In genomic region chrX:11819241-11819862, dm6 we compare ENCODE assay signal across 5 fruit fly cellular contexts.
TF ChIP-seq lines count a peak whose summit lies in the region.

No protein-coding gene starts in this region.

- TF ChIP-seq CTCF in whole organism, embryonic (GFP tag; optimal IDR thresholded peaks at IDR 0.05; lab: Kevin White, UChicago) = no peak

TF ChIP-seq in whole organism, adult, 20 proteins besides CTCF, POLR2A, EP300 and RAD21 (continues in another document):
- TF ChIP-seq CG14711 (tag; optimal IDR thresholded peaks at IDR 0.05; lab: Kevin White, UChicago) (peak; percentile 62), Hr96 (GFP tag; optimal IDR thresholded peaks at IDR 0.05; lab: Kevin White, UChicago) (no peak), cnc (optimal IDR thresholded peaks at IDR 0.05; lab: Kevin White, UChicago) (no peak), Crg-1 (GFP tag; optimal IDR thresholded peaks at IDR 0.05; lab: Kevin White, UChicago) (no peak), CG5204 (GFP tag; optimal IDR thresholded peaks at IDR 0.05; lab: Kevin White, UChicago) (no peak), CG7101 (tag; optimal IDR thresholded peaks at IDR 0.05; lab: Kevin White, UChicago) (peak; percentile 32), kay (GFP tag; lab: Kevin White, UChicago; ENCODE audit: borderline replicate concordance) (peak; percentile 49), Mnt (GFP tag; optimal IDR thresholded peaks at IDR 0.05; lab: Kevin White, UChicago) (peak; percentile 35), CG33017 (tag; optimal IDR thresholded peaks at IDR 0.05; lab: Kevin White, UChicago) (peak; percentile 53), tj (GFP tag; optimal IDR thresholded peaks at IDR 0.05; lab: Kevin White, UChicago) (no peak), cic (GFP tag; optimal IDR thresholded peaks at IDR 0.05; lab: Kevin White, UChicago) (peak; percentile 47), CG12768 (GFP tag; optimal IDR thresholded peaks at IDR 0.05; lab: Kevin White, UChicago) (peak; percentile 3), CG11617 (GFP tag; optimal IDR thresholded peaks at IDR 0.05; lab: Kevin White, UChicago) (no peak), CG7045 (GFP tag; optimal IDR thresholded peaks at IDR 0.05; lab: Kevin White, UChicago) (peak; percentile 6), CG1620 (GFP tag; optimal IDR thresholded peaks at IDR 0.05; lab: Kevin White, UChicago) (no peak), ovo (GFP tag; optimal IDR thresholded peaks at IDR 0.05; lab: Kevin White, UChicago) (peak; percentile 15), Clk (GFP tag; optimal IDR thresholded peaks at IDR 0.05; lab: Kevin White, UChicago) (no peak), toe (GFP tag; optimal IDR thresholded peaks at IDR 0.05; lab: Kevin White, UChicago) (no peak), bab1 (GFP tag; optimal IDR thresholded peaks at IDR 0.05; lab: Kevin White, UChicago) (no peak)

TF ChIP-seq in whole organism, embryonic, 481 proteins besides CTCF, POLR2A, EP300 and RAD21 (continues in another document):
- TF ChIP-seq Mes4 (GFP tag; optimal IDR thresholded peaks at IDR 0.05; lab: Kevin White, UChicago) = no peak
- TF ChIP-seq lbe (GFP tag; optimal IDR thresholded peaks at IDR 0.05; lab: Kevin White, UChicago) = no peak
- TF ChIP-seq Atf3 (GFP tag; optimal IDR thresholded peaks at IDR 0.05; lab: Kevin White, UChicago) = no peak
- TF ChIP-seq slou (GFP tag; optimal IDR thresholded peaks at IDR 0.05; lab: Kevin White, UChicago) = no peak
- no peak for TF ChIP-seq rib (GFP tag; IDR thresholded peaks at IDR 0.05; lab: Robert Waterston, UW)
- TF ChIP-seq CG9437 (GFP tag; optimal IDR thresholded peaks at IDR 0.05; lab: Kevin White, UChicago) = no peak
- TF ChIP-seq sug (tag; optimal IDR thresholded peaks at IDR 0.05; lab: Kevin White, UChicago) = peak; percentile 22
- TF ChIP-seq CG30403 (GFP tag; optimal IDR thresholded peaks at IDR 0.05; lab: Kevin White, UChicago) = no peak
- peak; percentile 62 for TF ChIP-seq mirr (GFP tag; optimal IDR thresholded peaks at IDR 0.05; lab: Kevin White, UChicago)
- no peak for TF ChIP-seq Lpt (GFP tag; optimal IDR thresholded peaks at IDR 0.05; lab: Kevin White, UChicago)
- peak; percentile 58 for TF ChIP-seq grau (tag; optimal IDR thresholded peaks at IDR 0.05; lab: Kevin White, UChicago)
- TF ChIP-seq unpg (GFP tag; optimal IDR thresholded peaks at IDR 0.05; lab: Kevin White, UChicago) = no peak
- TF ChIP-seq Drgx (GFP tag; IDR thresholded peaks at IDR 0.05; lab: Robert Waterston, UW) = 0 out of 2 replicates have a peak, but pooled peaks have one; percentile 17
- TF ChIP-seq CoRest (tag; optimal IDR thresholded peaks at IDR 0.05; lab: Kevin White, UChicago) = no peak
- TF ChIP-seq CG31388 (GFP tag; optimal IDR thresholded peaks at IDR 0.05; lab: Kevin White, UChicago) = no peak
- no peak for TF ChIP-seq disco-r (GFP tag; optimal IDR thresholded peaks at IDR 0.05; lab: Kevin White, UChicago)
- TF ChIP-seq usp (GFP tag; optimal IDR thresholded peaks at IDR 0.05; lab: Kevin White, UChicago) = no peak
- TF ChIP-seq CG8944 (GFP tag; optimal IDR thresholded peaks at IDR 0.05; lab: Kevin White, UChicago) = no peak
- no peak for TF ChIP-seq mam (GFP tag; optimal IDR thresholded peaks at IDR 0.05; lab: Kevin White, UChicago)
- TF ChIP-seq Med (GFP tag; lab: Kevin White, UChicago) = peak; percentile 52

TF ChIP-seq in whole organism, prepupa, 60 proteins besides CTCF, POLR2A, EP300 and RAD21 (continues in another document):
- TF ChIP-seq svp (GFP tag; lab: Kevin White, UChicago) = peak; percentile 90
- no peak for TF ChIP-seq esn (GFP tag; optimal IDR thresholded peaks at IDR 0.05; lab: Kevin White, UChicago)
- TF ChIP-seq Sox15 (GFP tag; optimal IDR thresholded peaks at IDR 0.05; lab: Kevin White, UChicago) = no peak
- no peak for TF ChIP-seq CG4318 (GFP tag; optimal IDR thresholded peaks at IDR 0.05; lab: Kevin White, UChicago)
- TF ChIP-seq CG3919 (GFP tag; optimal IDR thresholded peaks at IDR 0.05; lab: Kevin White, UChicago) = peak; percentile 1
- peak; percentile 41; the same call in 1 of the 3 replicates for TF ChIP-seq CG8119 (GFP tag; IDR thresholded peaks at IDR 0.05; lab: Robert Waterston, UW)
- TF ChIP-seq CG1621 (tag; optimal IDR thresholded peaks at IDR 0.05; lab: Kevin White, UChicago) = no peak
- TF ChIP-seq fd85E (GFP tag; optimal IDR thresholded peaks at IDR 0.05; lab: Kevin White, UChicago) = no peak
- peak; percentile 84 for TF ChIP-seq Sox14 (GFP tag; optimal IDR thresholded peaks at IDR 0.05; lab: Kevin White, UChicago)
- no peak for TF ChIP-seq Hr39 (GFP tag; optimal IDR thresholded peaks at IDR 0.05; lab: Kevin White, UChicago)
- peak; percentile 0 for TF ChIP-seq pdm3 (GFP tag; optimal IDR thresholded peaks at IDR 0.05; lab: Kevin White, UChicago)
- no peak for TF ChIP-seq CG8319 (GFP tag; optimal IDR thresholded peaks at IDR 0.05; lab: Kevin White, UChicago)
- TF ChIP-seq CG32006 (GFP tag; optimal IDR thresholded peaks at IDR 0.05; lab: Kevin White, UChicago) = peak; percentile 43
- 0 out of 2 replicates have a peak, but pooled peaks have one; percentile 41 for TF ChIP-seq CG11294 (GFP tag; IDR thresholded peaks at IDR 0.05; lab: Robert Waterston, UW)
- TF ChIP-seq CG6163 (GFP tag; IDR thresholded peaks at IDR 0.05; lab: Robert Waterston, UW) = peak; percentile 38; the same call in 1 of the 3 replicates
- no peak for TF ChIP-seq lz (GFP tag; optimal IDR thresholded peaks at IDR 0.05; lab: Kevin White, UChicago)
- peak; percentile 22 for TF ChIP-seq vri (GFP tag; optimal IDR thresholded peaks at IDR 0.05; lab: Kevin White, UChicago)
- TF ChIP-seq acj6 (GFP tag; optimal IDR thresholded peaks at IDR 0.05; lab: Kevin White, UChicago) = peak; percentile 15
- no peak for TF ChIP-seq CG10669 (GFP tag; optimal IDR thresholded peaks at IDR 0.05; lab: Kevin White, UChicago)

TF ChIP-seq in whole organism, pupa, 21 proteins besides CTCF, POLR2A, EP300 and RAD21:
- TF ChIP-seq CG13204 (GFP tag; optimal IDR thresholded peaks at IDR 0.05; lab: Kevin White, UChicago) (no peak), CG8301 (tag; optimal IDR thresholded peaks at IDR 0.05; lab: Kevin White, UChicago) (peak; percentile 1), Snoo (tag; optimal IDR thresholded peaks at IDR 0.05; lab: Kevin White, UChicago) (no peak), gl (tag; optimal IDR thresholded peaks at IDR 0.05; lab: Kevin White, UChicago) (no peak), CG17806 (tag; optimal IDR thresholded peaks at IDR 0.05; lab: Kevin White, UChicago) (no peak), Ets98B (GFP tag; IDR thresholded peaks at IDR 0.05; lab: Robert Waterston, UW) (no peak), CG4496 (GFP tag; IDR thresholded peaks at IDR 0.05; lab: Robert Waterston, UW) (peak; percentile 56; the same call in 2 of the 3 replicates), CG10348 (GFP tag; IDR thresholded peaks at IDR 0.05; lab: Robert Waterston, UW) (no peak), CG34367 (tag; optimal IDR thresholded peaks at IDR 0.05; lab: Kevin White, UChicago) (no peak), fd96Ca (GFP tag; IDR thresholded peaks at IDR 0.05; lab: Robert Waterston, UW) (no peak), CG15710 (tag; optimal IDR thresholded peaks at IDR 0.05; lab: Kevin White, UChicago) (no peak), CG9948 (tag; optimal IDR thresholded peaks at IDR 0.05; lab: Kevin White, UChicago) (no peak), CG14655 (GFP tag; optimal IDR thresholded peaks at IDR 0.05; lab: Kevin White, UChicago) (peak; percentile 43), CG12605 (GFP tag; IDR thresholded peaks at IDR 0.05; lab: Robert Waterston, UW) (no peak), CG32121 (GFP tag; IDR thresholded peaks at IDR 0.05; lab: Robert Waterston, UW) (no peak; the same call in 1 of the 2 replicates), Pif1A (GFP tag; optimal IDR thresholded peaks at IDR 0.05; lab: Kevin White, UChicago) (no peak), CG8159 (tag; optimal IDR thresholded peaks at IDR 0.05; lab: Kevin White, UChicago) (peak; percentile 2), EcR (GFP tag; optimal IDR thresholded peaks at IDR 0.05; lab: Kevin White, UChicago) (peak; percentile 90), D1 (tag; optimal IDR thresholded peaks at IDR 0.05; lab: Kevin White, UChicago) (no peak), rn (GFP tag; IDR thresholded peaks at IDR 0.05; lab: Robert Waterston, UW) (no peak), Pif1B (GFP tag; optimal IDR thresholded peaks at IDR 0.05; lab: Kevin White, UChicago) (no peak)

TF ChIP-seq in whole organism, wandering third instar larva, 38 proteins besides CTCF, POLR2A, EP300 and RAD21:
- TF ChIP-seq Rel (GFP tag; optimal IDR thresholded peaks at IDR 0.05; lab: Kevin White, UChicago) (no peak), Rel (tag; optimal IDR thresholded peaks at IDR 0.05; lab: Kevin White, UChicago) (peak; percentile 17), sv (GFP tag; optimal IDR thresholded peaks at IDR 0.05; lab: Kevin White, UChicago) (no peak), Dfd (GFP tag; optimal IDR thresholded peaks at IDR 0.05; lab: Kevin White, UChicago) (no peak), CrebA (GFP tag; optimal IDR thresholded peaks at IDR 0.05; lab: Kevin White, UChicago; ENCODE audit: borderline replicate concordance) (peak; percentile 29), ey (GFP tag; optimal IDR thresholded peaks at IDR 0.05; lab: Kevin White, UChicago) (no peak), foxo (GFP tag; optimal IDR thresholded peaks at IDR 0.05; lab: Kevin White, UChicago) (peak in 1 of 2 experiments; percentile 2)
